Fruit fly (Drosophila melanogaster) whole organism, wandering third instar larva: ENCODE measurements around the gene Rab3-GAP.

Experiments used
- Abd-B ChIP-seq: fragments of >200 bp; optimal IDR thresholded peaks from 2 replicates; lab custom pipeline; 2017; ENCODE audit warnings: missing biosample characterization, missing genetic modification characterization
- Dfd ChIP-seq: fragments of >200 bp; optimal IDR thresholded peaks from 2 replicates; lab custom pipeline; 2017; ENCODE audit warnings: missing biosample characterization, missing genetic modification characterization
- Hr78 ChIP-seq: fragments of >200 bp; optimal IDR thresholded peaks from 2 replicates; lab custom pipeline; 2017; ENCODE audit warnings: missing biosample characterization, missing genetic modification characterization
- Mio ChIP-seq: sonication (Bioruptor generic); optimal IDR thresholded peaks from 2 replicates; lab custom pipeline; 2016; ENCODE audit warnings: missing biosample characterization, missing genetic modification characterization
- OdsH ChIP-seq: fragments of 200-800 bp; sonication (Bioruptor generic); optimal IDR thresholded peaks from 2 replicates; lab custom pipeline; 2016; ENCODE audit warnings: missing biosample characterization, mild to moderate bottlenecking, missing genetic modification characterization
- brk ChIP-seq: fragments of 200-800 bp; sonication (Bioruptor generic); optimal IDR thresholded peaks from 2 replicates; lab custom pipeline; 2016; ENCODE audit warnings: missing biosample characterization, mild to moderate bottlenecking, missing genetic modification characterization
- dsf ChIP-seq: sonication (Bioruptor generic); optimal IDR thresholded peaks from 2 replicates; lab custom pipeline; 2016; ENCODE audit warnings: missing biosample characterization, missing genetic modification characterization, borderline replicate concordance
- h ChIP-seq: fragments of 200-800 bp; sonication (Bioruptor generic); optimal IDR thresholded peaks from 3 replicates; lab custom pipeline; 2016; ENCODE audit warnings: missing biosample characterization, mild to moderate bottlenecking, missing genetic modification characterization
- psq ChIP-seq: fragments of 200-800 bp; sonication (Bioruptor generic); optimal IDR thresholded peaks from 3 replicates; lab custom pipeline; 2017; ENCODE audit warnings: missing biosample characterization, mild to moderate bottlenecking, missing genetic modification characterization, moderate library complexity
- sv ChIP-seq: fragments of 200-800 bp; sonication (Bioruptor generic); optimal IDR thresholded peaks from 3 replicates; lab custom pipeline; 2016; ENCODE audit warnings: missing biosample characterization, missing genetic modification characterization
- usp ChIP-seq: fragments of >200 bp; optimal IDR thresholded peaks from 2 replicates; lab custom pipeline; 2017; ENCODE audit warnings: missing biosample characterization, missing genetic modification characterization
- woc ChIP-seq: sonication (Bioruptor generic); optimal IDR thresholded peaks from 2 replicates; lab custom pipeline; 2016; ENCODE audit warnings: missing biosample characterization, mild to moderate bottlenecking, missing genetic modification characterization

DNA sequence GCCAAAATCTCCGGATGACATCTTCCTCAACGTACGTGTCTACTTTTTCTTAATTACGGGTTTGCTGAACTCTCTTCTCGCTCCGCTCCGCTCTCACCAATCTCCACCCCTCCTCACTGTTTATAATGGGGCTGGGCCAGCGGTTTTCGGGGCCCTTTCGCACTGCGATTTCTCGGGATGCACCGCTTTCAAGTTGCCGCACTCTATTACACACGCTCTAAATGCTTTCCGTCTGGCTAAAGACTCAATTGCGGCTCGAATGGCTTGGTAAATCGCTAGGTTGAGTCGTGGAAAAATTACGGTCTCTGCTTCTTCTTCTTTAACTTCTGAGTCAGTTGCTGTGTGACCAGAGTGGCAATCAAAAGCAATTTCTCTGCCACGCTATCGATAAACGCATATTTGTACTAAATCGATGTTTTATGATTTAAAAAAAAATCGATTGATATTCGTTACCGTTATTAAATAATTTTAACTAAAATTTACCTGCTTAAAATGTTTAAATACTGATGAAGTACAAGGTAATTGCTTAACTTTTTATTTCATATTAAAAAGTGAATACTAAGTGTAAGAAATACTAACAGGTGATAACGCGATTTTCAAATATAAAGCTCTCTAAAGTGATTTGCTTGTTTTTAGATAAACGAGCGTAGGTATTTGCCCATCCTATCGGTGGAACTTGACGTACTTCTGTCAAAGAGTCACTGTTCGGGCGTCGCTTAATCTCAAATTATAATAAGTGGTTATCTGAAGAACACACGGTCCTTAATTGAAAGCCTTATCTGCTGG lies 46.0 kb upstream of the Rab3-GAP start, which contains the start of the genes Rab6 and Phae1:
- TF ChIP-seq woc (GFP tag; lab: Kevin White, UChicago): no peak
- no peak for TF ChIP-seq Abd-B (GFP tag; lab: Kevin White, UChicago)
- no peak for TF ChIP-seq Mio (GFP tag; lab: Kevin White, UChicago)
- no peak for TF ChIP-seq dsf
- TF ChIP-seq psq (GFP tag; lab: Kevin White, UChicago): no peak
- peak; percentile 34 for TF ChIP-seq h
- no peak for TF ChIP-seq sv (GFP tag; lab: Kevin White, UChicago)
- TF ChIP-seq Hr78 (GFP tag; lab: Kevin White, UChicago): no peak
- TF ChIP-seq brk (GFP tag; lab: Kevin White, UChicago): no peak
- TF ChIP-seq usp (GFP tag; lab: Kevin White, UChicago): no peak
- TF ChIP-seq Dfd (GFP tag; lab: Kevin White, UChicago): no peak
- TF ChIP-seq OdsH (GFP tag; lab: Kevin White, UChicago): no peak
